Fruit fly (Drosophila melanogaster): ENCODE results near the gene Dtd.

DNA sequence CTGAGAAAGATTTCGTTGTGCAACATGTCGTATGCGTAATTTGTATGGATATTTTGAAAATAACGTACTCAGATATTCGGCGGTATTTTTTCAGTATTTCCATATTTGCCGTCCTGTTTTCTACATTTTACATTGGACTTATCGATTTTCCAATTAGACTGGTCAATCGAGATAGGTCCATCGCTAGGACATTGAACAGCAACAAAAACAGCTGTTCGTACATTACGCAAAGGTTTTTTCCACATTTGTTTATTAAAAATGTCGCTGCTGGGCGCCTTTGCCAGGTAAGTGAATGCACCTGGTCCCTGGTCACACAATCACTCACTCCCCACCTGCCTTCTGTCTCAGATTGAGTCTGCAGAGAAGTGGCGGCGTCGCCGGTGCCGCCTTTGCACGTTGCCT lies 22.1 kb upstream of the Dtd start, which contains the start of gene mRpL40:
- no peak for TF ChIP-seq CG6854 (GFP tag; optimal IDR thresholded peaks at IDR 0.05)
- TF ChIP-seq Hr39 (GFP tag; optimal IDR thresholded peaks at IDR 0.05) = no peak
- no peak for TF ChIP-seq acj6 (GFP tag; optimal IDR thresholded peaks at IDR 0.05)
- TF ChIP-seq dac (GFP tag; optimal IDR thresholded peaks at IDR 0.05) = no peak
- TF ChIP-seq CG10631 (GFP tag; optimal IDR thresholded peaks at IDR 0.05) = no peak
- TF ChIP-seq Sox14 (GFP tag; optimal IDR thresholded peaks at IDR 0.05) = no peak
- no peak for TF ChIP-seq Hr38 (GFP tag; optimal IDR thresholded peaks at IDR 0.05)
